Worm (Caenorhabditis elegans) whole organism, L4 larva: ENCODE measurements around the gene F08G12.3.

ENCODE experiments used
- R02D3.7 ChIP-seq: fragments of 150-350 bp; sonication (generic microtip); optimal IDR thresholded peaks from 3 replicates; lab custom pipeline; 2014; ENCODE audit warnings: missing biosample characterization, missing genetic modification characterization
- Y105C5A.15 ChIP-seq: fragments of 200-800 bp; sonication (Bioruptor generic); IDR thresholded peaks from 2 replicates; pipeline ENCODE4 v1.3.6; 2022; ENCODE audit warnings: missing genetic modification characterization, missing compliant biosample characterization
- Y48G9A.11 ChIP-seq: fragments of 200-800 bp; sonication (Bioruptor generic); IDR thresholded peaks from 2 replicates; pipeline ENCODE4 v1.3.6; 2022; ENCODE audit warnings: missing genetic modification reagents, missing genetic modification characterization, missing compliant biosample characterization
- aha-1 ChIP-seq: fragments of 150-350 bp; peaks from one replicate; lab custom pipeline; 2014; ENCODE audit warnings: missing biosample characterization, missing genetic modification characterization
- attf-4 ChIP-seq: sonication (generic microtip); optimal IDR thresholded peaks from 3 replicates; lab custom pipeline; 2017; ENCODE audit warnings: missing biosample characterization, missing genetic modification characterization
- ceh-28 ChIP-seq: fragments of 150-350 bp; optimal IDR thresholded peaks from 2 replicates; lab custom pipeline; 2014; ENCODE audit warnings: missing biosample characterization, missing genetic modification reagents, missing genetic modification characterization
- ceh-32 ChIP-seq: sonication (generic microtip); optimal IDR thresholded peaks from 2 replicates; lab custom pipeline; 2016; ENCODE audit warnings: mild to moderate bottlenecking, missing genetic modification characterization, missing compliant biosample characterization; ENCODE audit not compliant: poor library complexity
- ceh-44 ChIP-seq: fragments of 200-800 bp; sonication (Bioruptor generic); IDR thresholded peaks from 2 replicates; pipeline ENCODE4 v1.3.6; 2022; ENCODE audit warnings: missing genetic modification reagents, missing genetic modification characterization, missing compliant biosample characterization
- ceh-82 ChIP-seq: sonication (generic microtip); optimal IDR thresholded peaks from 2 replicates; lab custom pipeline; 2017; ENCODE audit warnings: missing biosample characterization, missing genetic modification characterization
- daf-8 ChIP-seq: fragments of 200-800 bp; sonication (Bioruptor generic); IDR thresholded peaks from 2 replicates; pipeline ENCODE4 v1.3.6; 2022; ENCODE audit warnings: missing genetic modification characterization, missing compliant biosample characterization
- dmd-9 ChIP-seq: fragments of 200-800 bp; sonication (Bioruptor generic); IDR thresholded peaks from 2 replicates; pipeline ENCODE4 v1.3.6; 2022; ENCODE audit warnings: missing genetic modification reagents, missing genetic modification characterization, missing compliant biosample characterization
- duxl-1 ChIP-seq: sonication (generic microtip); optimal IDR thresholded peaks from 2 replicates; lab custom pipeline; 2016; ENCODE audit warnings: mild to moderate bottlenecking, missing genetic modification characterization, moderate library complexity, missing compliant biosample characterization; ENCODE audit not compliant: poor library complexity
- dve-1 ChIP-seq: sonication (generic microtip); optimal IDR thresholded peaks from 2 replicates; lab custom pipeline; 2017; ENCODE audit warnings: antibody characterized with exemption, mild to moderate bottlenecking, missing genetic modification characterization, missing compliant biosample characterization; ENCODE audit not compliant: insufficient read depth
- egl-27 ChIP-seq: sonication (generic microtip); optimal IDR thresholded peaks from 3 replicates; lab custom pipeline; 2017; ENCODE audit warnings: missing biosample characterization, missing genetic modification reagents, missing genetic modification characterization
- fkh-10 ChIP-seq: fragments of 150-350 bp; optimal IDR thresholded peaks from 2 replicates; lab custom pipeline; 2014; ENCODE audit warnings: missing biosample characterization, missing genetic modification reagents, missing genetic modification characterization
- hif-1 ChIP-seq, 2 experiments: sonication (generic microtip); optimal IDR thresholded peaks; 2 replicates each; lab custom pipeline; 2016 to 2017; ENCODE audit warnings: missing compliant biosample characterization in 2 of 2, missing genetic modification characterization in 2 of 2, missing genetic modification reagents in 2 of 2, missing genotype in 2 of 2, mild to moderate bottlenecking in 1 of 2
- hlh-11 ChIP-seq: fragments of 200-800 bp; sonication (Bioruptor generic); optimal IDR thresholded peaks from 2 replicates; lab custom pipeline; 2018; ENCODE audit warnings: mild to moderate bottlenecking, missing genetic modification characterization, missing compliant biosample characterization
- hlh-30 ChIP-seq: sonication (generic microtip); optimal IDR thresholded peaks from 2 replicates; lab custom pipeline; 2017; ENCODE audit warnings: antibody characterized with exemption, mild to moderate bottlenecking, missing genetic modification characterization, missing compliant biosample characterization; ENCODE audit not compliant: insufficient read depth
- jun-1 ChIP-seq: fragments of 150-350 bp; optimal IDR thresholded peaks from 2 replicates; lab custom pipeline; 2014; ENCODE audit warnings: missing biosample characterization, missing genetic modification reagents, missing genetic modification characterization
- lin-29 ChIP-seq: fragments of 200-800 bp; sonication (Bioruptor generic); IDR thresholded peaks from 2 replicates; pipeline ENCODE4 v1.3.6; 2022; ENCODE audit warnings: missing genetic modification reagents, missing genetic modification characterization, missing compliant biosample characterization
- lin-39 ChIP-seq: fragments of 150-350 bp; optimal IDR thresholded peaks from 2 replicates; lab custom pipeline; 2014; ENCODE audit warnings: missing biosample characterization, missing genetic modification reagents, missing genetic modification characterization
- madf-5 ChIP-seq, 2 experiments: fragments of 200-800 bp; sonication (Bioruptor generic); IDR thresholded peaks; 2 replicates each; pipeline ENCODE4 v1.3.6; 2022; ENCODE audit warnings: missing compliant biosample characterization in 2 of 2, missing genetic modification characterization in 2 of 2
- madf-9 ChIP-seq: fragments of 200-800 bp; sonication (Bioruptor generic); conservative IDR thresholded peaks from 2 replicates; pipeline ENCODE4 v1.3.6; 2022; ENCODE audit warnings: missing genetic modification reagents, missing genetic modification characterization, missing compliant biosample characterization
- mdl-1 ChIP-seq, 2 experiments: fragments of 150-350 bp in 1 of 2; sonication (generic microtip) in 1 of 2; optimal IDR thresholded peaks; 2 replicates each; lab custom pipeline; 2014 to 2017; ENCODE audit warnings: missing biosample characterization in 2 of 2, missing genetic modification characterization in 2 of 2
- mes-2 ChIP-seq: sonication (generic microtip); optimal IDR thresholded peaks from 2 replicates; lab custom pipeline; 2016; ENCODE audit warnings: missing genotype, mild to moderate bottlenecking, missing genetic modification characterization, missing compliant biosample characterization; ENCODE audit not compliant: poor library complexity, severe bottlenecking
- mxl-3 ChIP-seq: fragments of 200-800 bp; sonication (Bioruptor generic); optimal IDR thresholded peaks from 2 replicates; lab custom pipeline; 2018; ENCODE audit warnings: mild to moderate bottlenecking, missing genetic modification characterization, missing compliant biosample characterization
- nhr-102 ChIP-seq: sonication (generic microtip); optimal IDR thresholded peaks from 2 replicates; lab custom pipeline; 2016; ENCODE audit warnings: mild to moderate bottlenecking, missing genetic modification characterization, moderate library complexity, missing compliant biosample characterization
- nhr-111 ChIP-seq: fragments of 200-800 bp; sonication (Bioruptor generic); optimal IDR thresholded peaks from 2 replicates; lab custom pipeline; 2018; ENCODE audit warnings: mild to moderate bottlenecking, missing genetic modification characterization, missing compliant biosample characterization
- nhr-28 ChIP-seq: fragments of 150-350 bp; optimal IDR thresholded peaks from 2 replicates; lab custom pipeline; 2014; ENCODE audit warnings: missing biosample characterization, missing genetic modification characterization
- nhr-41 ChIP-seq: fragments of 200-800 bp; sonication (Bioruptor generic); IDR thresholded peaks from 2 replicates; pipeline ENCODE4 v1.3.6; 2022; ENCODE audit warnings: missing genetic modification reagents, missing genetic modification characterization, missing compliant biosample characterization
- nhr-42 ChIP-seq: fragments of 200-800 bp; sonication (Bioruptor generic); IDR thresholded peaks from 2 replicates; pipeline ENCODE4 v1.3.6; 2022; ENCODE audit warnings: missing genetic modification characterization, missing compliant biosample characterization
- nhr-6 ChIP-seq: fragments of 150-350 bp; optimal IDR thresholded peaks from 2 replicates; lab custom pipeline; 2014; ENCODE audit warnings: missing biosample characterization, missing genetic modification characterization
- nhr-77 ChIP-seq: fragments of 150-350 bp; optimal IDR thresholded peaks from 2 replicates; lab custom pipeline; 2014; ENCODE audit warnings: missing biosample characterization, missing genetic modification characterization
- pqm-1 ChIP-seq: sonication (generic microtip); optimal IDR thresholded peaks from 2 replicates; lab custom pipeline; 2017; ENCODE audit warnings: missing biosample characterization, missing genetic modification characterization
- sdz-12 ChIP-seq: fragments of 200-800 bp; sonication (Bioruptor generic); optimal IDR thresholded peaks from 2 replicates; lab custom pipeline; 2018; ENCODE audit warnings: mild to moderate bottlenecking, missing genetic modification characterization, missing compliant biosample characterization
- skn-1 ChIP-seq: fragments of 150-350 bp; optimal IDR thresholded peaks from 2 replicates; lab custom pipeline; 2014; ENCODE audit warnings: missing biosample characterization, missing genetic modification characterization
- tag-97 ChIP-seq: fragments of 200-800 bp; sonication (Bioruptor generic); IDR thresholded peaks from 2 replicates; pipeline ENCODE4 v1.3.6; 2022; ENCODE audit warnings: missing genetic modification characterization, missing compliant biosample characterization
- unc-39 ChIP-seq: sonication (generic microtip); optimal IDR thresholded peaks from 2 replicates; lab custom pipeline; 2017; ENCODE audit warnings: missing biosample characterization, missing genetic modification characterization
- unc-62 ChIP-seq, 3 experiments: fragments of 150-350 bp in 1 of 3; sonication (generic microtip); optimal IDR thresholded peaks in 2 of 3; peaks in 1 of 3; 1 replicate in 1 of 3; 2 replicates in 2 of 3; lab custom pipeline; 2014 to 2017; ENCODE audit warnings: missing biosample characterization in 3 of 3, missing genetic modification characterization in 3 of 3, missing genetic modification reagents in 3 of 3, missing genotype in 1 of 3
- zag-1 ChIP-seq: fragments of 150-350 bp; optimal IDR thresholded peaks from 2 replicates; lab custom pipeline; 2014; ENCODE audit warnings: missing biosample characterization, missing genetic modification characterization
- zip-2 ChIP-seq: fragments of 150-350 bp; optimal IDR thresholded peaks from 2 replicates; lab custom pipeline; 2014; ENCODE audit warnings: missing biosample characterization, missing genetic modification characterization

F08G12.3 gene

ce11 chrX:11279276-11279675 lies 20.8 kb upstream of the F08G12.3 start, which contains the start of gene F38B2.2:
Gene F38B2.2 (minus strand): TSS chrX:11279376.
- TF ChIP-seq aha-1 (tag; lab: Kevin White, UChicago) (no peak), nhr-28 (tag; lab: Kevin White, UChicago) (no peak), fkh-10 (GFP tag; lab: Kevin White, UChicago) (no peak), jun-1 (tag; lab: Kevin White, UChicago) (no peak), R02D3.7 (tag; lab: Kevin White, UChicago) (no peak), sdz-12 (GFP tag; lab: Kevin White, UChicago) (no peak), egl-27 (tag; lab: Kevin White, UChicago) (no peak), nhr-6 (tag; lab: Kevin White, UChicago) (no peak), dmd-9 (GFP tag; lab: Robert Waterston, UW) (no peak), nhr-77 (tag; lab: Kevin White, UChicago) (no peak), lin-39 (tag; lab: Kevin White, UChicago) (no peak), mdl-1 (tag; optimal IDR thresholded peaks at IDR 0.05; lab: Kevin White, UChicago) (no peak), mes-2 (tag; lab: Kevin White, UChicago) (no peak), Y48G9A.11 (GFP tag; lab: Robert Waterston, UW) (no peak), ceh-82 (tag; lab: Kevin White, UChicago) (no peak), Y105C5A.15 (GFP tag; lab: Robert Waterston, UW) (no peak), pqm-1 (no peak), nhr-42 (GFP tag; lab: Robert Waterston, UW) (no peak)

ce11 chrX:11281148-11281547 lies 18.9 kb upstream of the F08G12.3 start, which contains the start of gene F38B2.6:
Gene F38B2.6 (minus strand): TSS chrX:11281248.
- TF ChIP-seq ceh-32 (tag; lab: Kevin White, UChicago): no peak
- no peak for TF ChIP-seq nhr-102
- TF ChIP-seq aha-1 (tag; lab: Kevin White, UChicago): peak; percentile 26
- no peak for TF ChIP-seq madf-5 (GFP tag; IDR thresholded peaks at IDR 0.05; lab: Robert Waterston, UW)
- TF ChIP-seq, all 104 proteins: peak for 1

DNA sequence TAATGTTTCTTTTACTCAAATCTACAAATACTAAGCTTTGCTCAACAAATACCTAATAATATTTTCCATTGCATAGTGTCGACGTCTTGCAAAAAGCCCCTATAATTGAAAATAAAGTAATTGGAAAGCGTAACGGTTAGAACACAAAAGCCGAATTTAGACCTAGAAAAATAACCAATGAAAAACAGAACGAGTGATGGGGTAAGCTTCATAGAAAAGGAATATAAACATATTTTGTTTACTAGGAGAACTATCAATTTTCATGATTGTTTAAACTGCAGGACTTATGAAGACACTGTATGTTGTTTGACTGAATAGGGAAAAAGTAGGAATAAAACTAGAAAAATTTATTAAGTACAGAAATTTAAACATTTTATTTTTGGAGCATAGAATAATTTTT lies 13.8 kb upstream of the F08G12.3 start, which contains the start of gene F38B2.3:
TSS of gene F38B2.3 (minus strand) at position 101 of the 400 bp plus-strand sequence.
- TF ChIP-seq duxl-1 (tag; lab: Kevin White, UChicago): no peak
- TF ChIP-seq aha-1 (tag; lab: Kevin White, UChicago): peak; percentile 43

- TF ChIP-seq unc-62 (GFP tag; optimal IDR thresholded peaks at IDR 0.05 in 1 of 2; lab: Kevin White, UChicago): peak in 1 of 2 experiments; percentile 40
- no peak for TF ChIP-seq unc-62 (tag; optimal IDR thresholded peaks at IDR 0.05; lab: Kevin White, UChicago)
- TF ChIP-seq hif-1 (tag; optimal IDR thresholded peaks at IDR 0.05; lab: Kevin White, UChicago): peak in 1 of 2 experiments; percentile 23
- peak; percentile 46 for TF ChIP-seq aha-1 (tag; lab: Kevin White, UChicago)
- TF ChIP-seq lin-29 (GFP tag; lab: Robert Waterston, UW): no peak
Observed at ce11 chrX:11287617-11288016, 12.4 kb upstream of the F08G12.3 start, which contains the start of gene F38B2.4. Gene F38B2.4 (minus strand): TSS chrX:11287717.

DNA sequence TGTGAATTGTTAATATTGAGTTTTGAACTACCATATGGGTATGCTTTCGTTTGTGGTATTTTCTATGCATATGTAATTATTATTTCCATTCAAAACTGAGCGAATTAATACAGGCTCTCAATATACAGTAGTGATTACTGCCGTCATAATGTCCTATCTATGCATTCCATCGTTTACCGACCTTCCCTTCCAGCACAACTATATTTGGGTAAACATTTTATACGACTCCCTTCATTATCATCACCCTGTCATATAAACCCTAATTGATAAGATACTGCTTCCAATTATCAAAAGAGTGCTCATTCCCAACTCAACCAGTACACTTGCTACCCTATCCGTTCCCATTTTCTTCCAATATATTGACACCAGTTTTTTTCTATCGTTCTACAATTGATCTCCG lies 10.1 kb upstream of the F08G12.3 start:
- TF ChIP-seq duxl-1 (tag; lab: Kevin White, UChicago): no peak
- TF ChIP-seq nhr-111 (GFP tag; lab: Kevin White, UChicago): no peak
- TF ChIP-seq nhr-42 (GFP tag; lab: Robert Waterston, UW): no peak
- no peak for TF ChIP-seq nhr-77 (tag; lab: Kevin White, UChicago)
- no peak for TF ChIP-seq nhr-41 (GFP tag; lab: Robert Waterston, UW)
- TF ChIP-seq zip-2 (tag; lab: Kevin White, UChicago): no peak
- no peak for TF ChIP-seq skn-1 (tag; lab: Kevin White, UChicago)
- TF ChIP-seq hlh-11 (tag; lab: Kevin White, UChicago): peak; percentile 19
- no peak for TF ChIP-seq lin-39 (tag; lab: Kevin White, UChicago)
- TF ChIP-seq hlh-30: no peak
- TF ChIP-seq attf-4 (tag; lab: Kevin White, UChicago): no peak
- no peak for TF ChIP-seq madf-9 (GFP tag; lab: Robert Waterston, UW)
- peak; percentile 81 for TF ChIP-seq nhr-28 (tag; lab: Kevin White, UChicago)
- no peak for TF ChIP-seq mes-2 (tag; lab: Kevin White, UChicago)
- peak; percentile 6 for TF ChIP-seq dve-1
- TF ChIP-seq unc-39 (tag; lab: Kevin White, UChicago): no peak
- TF ChIP-seq sdz-12 (GFP tag; lab: Kevin White, UChicago): no peak
- TF ChIP-seq ceh-44 (GFP tag; lab: Robert Waterston, UW): no peak
- peak; percentile 78 for TF ChIP-seq pqm-1
- TF ChIP-seq daf-8: no peak
- no peak for TF ChIP-seq tag-97 (GFP tag; lab: Robert Waterston, UW)
- no peak for TF ChIP-seq zag-1 (tag; lab: Kevin White, UChicago)
- TF ChIP-seq ceh-28: no peak
- no peak for TF ChIP-seq mxl-3
- no peak for TF ChIP-seq nhr-102
